Fruit fly (Drosophila melanogaster): ENCODE measurements around the gene Cad87A.

DNA sequence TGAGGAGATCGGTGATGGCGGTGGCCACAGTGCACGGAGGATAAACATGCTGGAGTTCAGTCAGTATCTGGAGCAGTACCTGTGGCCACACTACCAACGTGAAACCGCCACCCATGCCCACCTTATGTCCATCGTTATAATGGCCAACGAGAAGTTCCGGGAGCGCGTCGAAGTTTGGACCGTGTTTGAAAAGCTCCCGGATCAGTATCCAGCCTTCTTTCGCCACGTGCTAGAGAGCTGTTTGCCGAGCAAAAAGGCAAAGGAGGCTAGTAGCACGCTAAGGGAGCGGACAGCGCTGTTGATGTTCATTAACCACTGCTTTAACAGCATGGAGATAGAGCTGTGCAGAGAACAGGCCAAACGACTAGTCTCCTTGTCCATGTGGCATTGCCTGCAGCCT, 65.8 kb downstream of the Cad87A start:
- TF ChIP-seq cnc (optimal IDR thresholded peaks at IDR 0.05) (no peak), Hr96 (GFP tag; optimal IDR thresholded peaks at IDR 0.05) (no peak), Crg-1 (GFP tag; optimal IDR thresholded peaks at IDR 0.05) (no peak), CG7045 (GFP tag; optimal IDR thresholded peaks at IDR 0.05) (no peak), kay (GFP tag; ENCODE audit: borderline replicate concordance) (no peak), CG11617 (GFP tag; optimal IDR thresholded peaks at IDR 0.05) (no peak), CG14711 (tag; optimal IDR thresholded peaks at IDR 0.05) (no peak), Clk (GFP tag; optimal IDR thresholded peaks at IDR 0.05) (no peak), CG33017 (tag; optimal IDR thresholded peaks at IDR 0.05) (no peak), CG1620 (GFP tag; optimal IDR thresholded peaks at IDR 0.05) (no peak), cic (GFP tag; optimal IDR thresholded peaks at IDR 0.05) (no peak), toe (GFP tag; optimal IDR thresholded peaks at IDR 0.05) (no peak)

Measured in whole organism, adult.